Fruit fly (Drosophila melanogaster): Measurements from ENCODE around the gene CG15210.

The CG15210 gene

dm6 chrX:10848565-10848964 is 9.5 kb downstream of the CG15210 start, which contains the start of gene CG2202 (continued):
- TF ChIP-seq row (GFP tag; IDR thresholded peaks at IDR 0.05) (peak; percentile 62; the same call in 2 of the 3 replicates), gfzf (GFP tag; optimal IDR thresholded peaks at IDR 0.05) (peak; percentile 74), unc-4 (GFP tag; IDR thresholded peaks at IDR 0.05; ENCODE audit: partially characterized antibody) (peak; percentile 74), MESR4 (GFP tag; optimal IDR thresholded peaks at IDR 0.05) (peak; percentile 72), HLH4C (GFP tag; IDR thresholded peaks at IDR 0.05; ENCODE audit: partially characterized antibody) (peak; percentile 68; the same call in 2 of the 3 replicates), Dll (GFP tag; IDR thresholded peaks at IDR 0.05; ENCODE audit: partially characterized antibody) (peak; percentile 79), CTCF (GFP tag; optimal IDR thresholded peaks at IDR 0.05) (peak; percentile 10), YL-1 (GFP tag; optimal IDR thresholded peaks at IDR 0.05) (peak; percentile 39), Dref (GFP tag; IDR thresholded peaks at IDR 0.05) (peak; percentile 71), CG12659 (GFP tag; optimal IDR thresholded peaks at IDR 0.05) (peak; percentile 29), nmo (GFP tag; optimal IDR thresholded peaks at IDR 0.05) (peak; percentile 20), CG2116 (GFP tag; optimal IDR thresholded peaks at IDR 0.05) (peak; percentile 97), cad (GFP tag; optimal IDR thresholded peaks at IDR 0.05) (no peak), CG15514 (GFP tag; optimal IDR thresholded peaks at IDR 0.05) (peak; percentile 24), sd (tag; optimal IDR thresholded peaks at IDR 0.05) (peak; percentile 48), CG31388 (GFP tag; optimal IDR thresholded peaks at IDR 0.05) (no peak), Asciz (GFP tag; optimal IDR thresholded peaks at IDR 0.05) (no peak), CG10267 (tag; optimal IDR thresholded peaks at IDR 0.05) (peak; percentile 25), CG34224 (GFP tag; IDR thresholded peaks at IDR 0.05; ENCODE audit: partially characterized antibody) (peak; percentile 62), E2f1 (GFP tag; IDR thresholded peaks at IDR 0.05) (no peak), CG9797 (GFP tag; optimal IDR thresholded peaks at IDR 0.05) (peak; percentile 65), CG15601 (tag; optimal IDR thresholded peaks at IDR 0.05) (peak; percentile 30), phol (tag; optimal IDR thresholded peaks at IDR 0.05) (peak; percentile 55), CG10147 (GFP tag; optimal IDR thresholded peaks at IDR 0.05) (no peak), CG14710 (tag; optimal IDR thresholded peaks at IDR 0.05) (peak; percentile 48), tup (GFP tag; optimal IDR thresholded peaks at IDR 0.05) (no peak), stwl (tag; optimal IDR thresholded peaks at IDR 0.05) (peak; percentile 59), E2f2 (GFP tag; IDR thresholded peaks at IDR 0.05) (peak; percentile 63), Taf1 (GFP tag; IDR thresholded peaks at IDR 0.05) (no peak), pzg (GFP tag; optimal IDR thresholded peaks at IDR 0.05) (peak; percentile 59), sug (tag; optimal IDR thresholded peaks at IDR 0.05) (peak; percentile 17), CG8924 (tag; optimal IDR thresholded peaks at IDR 0.05) (peak; percentile 30), Sry-δ (GFP tag; optimal IDR thresholded peaks at IDR 0.05) (peak; percentile 57), CG14860 (GFP tag; IDR thresholded peaks at IDR 0.05; ENCODE audit: partially characterized antibody) (peak; percentile 52; the same call in 2 of the 3 replicates), CG2129 (GFP tag; IDR thresholded peaks at IDR 0.05; ENCODE audit: partially characterized antibody) (peak; percentile 44), p53 (GFP tag; optimal IDR thresholded peaks at IDR 0.05) (no peak), CG4617 (GFP tag; optimal IDR thresholded peaks at IDR 0.05; ENCODE audit: borderline replicate concordance) (peak; percentile 71), CG30020 (tag; optimal IDR thresholded peaks at IDR 0.05) (peak; percentile 23), CG14965 (GFP tag; optimal IDR thresholded peaks at IDR 0.05; ENCODE audit: borderline replicate concordance) (no peak), CG10654 (GFP tag; optimal IDR thresholded peaks at IDR 0.05) (no peak), Dp (GFP tag; optimal IDR thresholded peaks at IDR 0.05) (peak; percentile 56), Sry-β (GFP tag; optimal IDR thresholded peaks at IDR 0.05) (peak; percentile 3), Ets65A (GFP tag) (peak; percentile 78), CG3407 (GFP tag; optimal IDR thresholded peaks at IDR 0.05) (no peak), CG13424 (tag; optimal IDR thresholded peaks at IDR 0.05) (peak; percentile 10), trem (tag; optimal IDR thresholded peaks at IDR 0.05) (peak; percentile 58), amos (GFP tag; IDR thresholded peaks at IDR 0.05; ENCODE audit: partially characterized antibody) (peak; percentile 78), nerfin-2 (GFP tag; IDR thresholded peaks at IDR 0.05; ENCODE audit: partially characterized antibody) (0 out of 2 replicates have a peak, but pooled peaks have one; percentile 55)

Data from whole organism, embryonic.